Fruit fly (Drosophila melanogaster): ENCODE measurements around the gene SH3PX1.

Gene SH3PX1

dm6 chr3L:9729795-9730421 lies 16.3 kb upstream of the SH3PX1 start, which contains the start of gene ATPsynB (continued):
- TF ChIP-seq row (GFP tag; IDR thresholded peaks at IDR 0.05) (peak; percentile 24; the same call in 1 of the 3 replicates), CG12155 (GFP tag; optimal IDR thresholded peaks at IDR 0.05) (peak; percentile 39), HLHmδ (GFP tag; optimal IDR thresholded peaks at IDR 0.05) (peak; percentile 27), dysf (GFP tag; IDR thresholded peaks at IDR 0.05) (no peak; the same call in 2 of the 3 replicates), CG7556 (GFP tag; optimal IDR thresholded peaks at IDR 0.05) (no peak), sug (tag; optimal IDR thresholded peaks at IDR 0.05) (peak; percentile 61), fd3F (GFP tag; optimal IDR thresholded peaks at IDR 0.05) (no peak), knrl (GFP tag; IDR thresholded peaks at IDR 0.05; ENCODE audit: partially characterized antibody) (peak; percentile 32; the same call in 1 of the 3 replicates), CG1647 (GFP tag; optimal IDR thresholded peaks at IDR 0.05) (no peak), Dll (GFP tag; IDR thresholded peaks at IDR 0.05; ENCODE audit: partially characterized antibody) (0 out of 4 replicates have a peak, but pooled peaks have one; percentile 11), CG30431 (GFP tag; optimal IDR thresholded peaks at IDR 0.05) (no peak), CG7987 (GFP tag; optimal IDR thresholded peaks at IDR 0.05) (peak; percentile 42), MBD-R2 (GFP tag; IDR thresholded peaks at IDR 0.05) (peak; percentile 88), PHDP (tag; optimal IDR thresholded peaks at IDR 0.05) (no peak), Eip74EF (GFP tag; optimal IDR thresholded peaks at IDR 0.05) (no peak), CG3281 (GFP tag; optimal IDR thresholded peaks at IDR 0.05) (no peak), CG17912 (GFP tag; optimal IDR thresholded peaks at IDR 0.05) (peak; percentile 53), CG2875 (GFP tag; optimal IDR thresholded peaks at IDR 0.05) (no peak), br (optimal IDR thresholded peaks at IDR 0.05) (no peak), B-H2 (GFP tag; optimal IDR thresholded peaks at IDR 0.05) (peak; percentile 81), unc-4 (GFP tag; IDR thresholded peaks at IDR 0.05; ENCODE audit: partially characterized antibody) (no peak), CG12942 (GFP tag; optimal IDR thresholded peaks at IDR 0.05) (peak; percentile 19), Opbp (GFP tag; IDR thresholded peaks at IDR 0.05; ENCODE audit: partially characterized antibody) (peak; percentile 42; the same call in 1 of the 3 replicates), sob (GFP tag; IDR thresholded peaks at IDR 0.05) (peak; percentile 59; the same call in 1 of the 2 replicates), CG14441 (GFP tag; IDR thresholded peaks at IDR 0.05) (no peak), amos (GFP tag; IDR thresholded peaks at IDR 0.05; ENCODE audit: partially characterized antibody) (peak; percentile 49; the same call in 1 of the 2 replicates), Hey (tag; optimal IDR thresholded peaks at IDR 0.05) (no peak), Sox102F (GFP tag; optimal IDR thresholded peaks at IDR 0.05) (no peak), pb (GFP tag; optimal IDR thresholded peaks at IDR 0.05) (no peak), Rfx (GFP tag; IDR thresholded peaks at IDR 0.05) (peak; percentile 57), HmgZ (tag; optimal IDR thresholded peaks at IDR 0.05) (peak; percentile 53), CG30020 (tag; optimal IDR thresholded peaks at IDR 0.05) (no peak), dan (GFP tag; IDR thresholded peaks at IDR 0.05) (no peak), Fer2 (tag; optimal IDR thresholded peaks at IDR 0.05) (peak; percentile 3), CG9609 (GFP tag; optimal IDR thresholded peaks at IDR 0.05) (no peak), chn (GFP tag; optimal IDR thresholded peaks at IDR 0.05) (peak; percentile 5), CG2116 (GFP tag; optimal IDR thresholded peaks at IDR 0.05) (peak; percentile 35), CG7372 (GFP tag; IDR thresholded peaks at IDR 0.05) (no peak), tin (GFP tag; optimal IDR thresholded peaks at IDR 0.05) (no peak), Xbp1 (GFP tag; optimal IDR thresholded peaks at IDR 0.05) (peak; percentile 37), CG30403 (GFP tag; optimal IDR thresholded peaks at IDR 0.05) (peak; percentile 17), Ets97D (GFP tag; optimal IDR thresholded peaks at IDR 0.05) (peak; percentile 65), CTCF (GFP tag; optimal IDR thresholded peaks at IDR 0.05) (peak; percentile 46), CG9932 (GFP tag; IDR thresholded peaks at IDR 0.05) (peak; percentile 55), CG42726 (GFP tag; IDR thresholded peaks at IDR 0.05; ENCODE audit: partially characterized antibody) (peak; percentile 58), insv (GFP tag; optimal IDR thresholded peaks at IDR 0.05) (peak in 1 of 2 experiments; percentile 26), Bgb (GFP tag; IDR thresholded peaks at IDR 0.05; ENCODE audit: partially characterized antibody) (peak; percentile 46; the same call in 1 of the 2 replicates), CG10274 (GFP tag; optimal IDR thresholded peaks at IDR 0.05) (no peak), pan (optimal IDR thresholded peaks at IDR 0.05) (no peak), pan (GFP tag; optimal IDR thresholded peaks at IDR 0.05 in 1 of 2, IDR thresholded peaks at IDR 0.05 in 1 of 2) (peak in 1 of 2 experiments; percentile 39)

Data from whole organism, embryonic.